Worm (Caenorhabditis elegans) whole organism, L1 larva: ENCODE data around the gene str-68.
"Not testable (repeated sequence)": the region's sequence is repeated elsewhere in the genome, so short reads cannot be mapped to it uniquely, and the experiment has no call there.

Experiments
- C04F5.9 ChIP-seq: sonication (generic microtip); optimal IDR thresholded peaks from 2 replicates; lab custom pipeline; 2016; ENCODE audit warnings: missing genetic modification characterization, missing compliant biosample characterization
- Y116A8C.19 ChIP-seq: sonication (generic microtip); optimal IDR thresholded peaks from 2 replicates; lab custom pipeline; 2016; ENCODE audit warnings: missing compliant biosample characterization, missing genetic modification characterization, borderline replicate concordance
- aha-1 ChIP-seq: fragments of 150-350 bp; optimal IDR thresholded peaks from 2 replicates; lab custom pipeline; 2014; ENCODE audit warnings: missing biosample characterization, missing genetic modification characterization
- blmp-1 ChIP-seq: fragments of 150-350 bp; optimal IDR thresholded peaks from 2 replicates; lab custom pipeline; 2014; ENCODE audit warnings: missing biosample characterization, missing genetic modification characterization
- ceh-63 ChIP-seq: fragments of 200-800 bp; sonication (Bioruptor generic); optimal IDR thresholded peaks from 2 replicates; lab custom pipeline; 2018; ENCODE audit warnings: mild to moderate bottlenecking, missing genetic modification characterization, missing compliant biosample characterization
- ceh-8 ChIP-seq: fragments of 200-800 bp; sonication (Bioruptor generic); optimal IDR thresholded peaks from 2 replicates; lab custom pipeline; 2018; ENCODE audit warnings: mild to moderate bottlenecking, missing genetic modification characterization, moderate library complexity, missing compliant biosample characterization
- ceh-88 ChIP-seq: fragments of 200-800 bp; sonication (Bioruptor generic); IDR thresholded peaks from 2 replicates; pipeline ENCODE4 v1.3.6; 2022; ENCODE audit warnings: missing genetic modification characterization, missing compliant biosample characterization
- dsc-1 ChIP-seq: sonication (generic microtip); optimal IDR thresholded peaks from 2 replicates; lab custom pipeline; 2016; ENCODE audit warnings: mild to moderate bottlenecking, missing genetic modification characterization, missing compliant biosample characterization
- efl-1 ChIP-seq, 4 experiments: fragments of 150-350 bp; optimal IDR thresholded peaks in 3 of 4; peaks in 1 of 4; 1 replicate in 1 of 4; 2 replicates in 3 of 4; lab custom pipeline; 2014; ENCODE audit warnings: missing biosample characterization in 2 of 4, missing genetic modification characterization in 2 of 4, missing genetic modification reagents in 2 of 4
- efl-3 ChIP-seq: fragments of 200-800 bp; sonication (Bioruptor generic); optimal IDR thresholded peaks from 2 replicates; lab custom pipeline; 2018; ENCODE audit warnings: mild to moderate bottlenecking, missing genetic modification characterization, missing compliant biosample characterization
- egl-13 ChIP-seq: sonication (generic microtip); optimal IDR thresholded peaks from 2 replicates; lab custom pipeline; 2016; ENCODE audit warnings: missing genotype, missing genetic modification reagents, missing genetic modification characterization, missing compliant biosample characterization
- ets-5 ChIP-seq: fragments of 200-800 bp; sonication (Bioruptor generic); IDR thresholded peaks from 2 replicates; pipeline ENCODE4 v1.3.6; 2022; ENCODE audit warnings: missing genetic modification characterization, missing compliant biosample characterization
- fkh-10 ChIP-seq: sonication (generic microtip); optimal IDR thresholded peaks from 2 replicates; lab custom pipeline; 2017; ENCODE audit warnings: missing biosample characterization, missing genetic modification reagents, missing genetic modification characterization
- fkh-4 ChIP-seq: sonication (generic microtip); optimal IDR thresholded peaks from 2 replicates; lab custom pipeline; 2016; ENCODE audit warnings: missing compliant biosample characterization, missing genetic modification characterization, borderline replicate concordance
- fkh-8 ChIP-seq: sonication (generic microtip); optimal IDR thresholded peaks from 2 replicates; lab custom pipeline; 2016; ENCODE audit warnings: mild to moderate bottlenecking, missing genetic modification characterization, missing compliant biosample characterization
- grh-1 ChIP-seq: fragments of 200-800 bp; sonication (Bioruptor generic); IDR thresholded peaks from 2 replicates; pipeline ENCODE4 v1.3.6; 2022; ENCODE audit warnings: missing genetic modification reagents, missing genetic modification characterization, missing compliant biosample characterization
- hpl-2 ChIP-seq: fragments of 150-350 bp; optimal IDR thresholded peaks from 2 replicates; lab custom pipeline; 2014; ENCODE audit warnings: missing biosample characterization, missing genetic modification reagents, missing genetic modification characterization
- irx-1 ChIP-seq: sonication (generic microtip); optimal IDR thresholded peaks from 2 replicates; lab custom pipeline; 2016; ENCODE audit warnings: missing genetic modification characterization, missing compliant biosample characterization
- lir-3 ChIP-seq: sonication (generic microtip); optimal IDR thresholded peaks from 2 replicates; lab custom pipeline; 2016; ENCODE audit warnings: mild to moderate bottlenecking, missing genetic modification characterization, moderate library complexity, missing compliant biosample characterization; ENCODE audit not compliant: poor library complexity
- mab-9 ChIP-seq: fragments of 200-800 bp; sonication (Bioruptor generic); IDR thresholded peaks from 2 replicates; pipeline ENCODE4 v1.3.6; 2022; ENCODE audit warnings: missing genetic modification reagents, missing genetic modification characterization, missing compliant biosample characterization
- mep-1 ChIP-seq: fragments of 150-350 bp; optimal IDR thresholded peaks from 2 replicates; lab custom pipeline; 2014; ENCODE audit warnings: missing biosample characterization, missing genetic modification characterization
- nhr-11 ChIP-seq: fragments of 150-350 bp; optimal IDR thresholded peaks from 2 replicates; lab custom pipeline; 2014; ENCODE audit warnings: missing biosample characterization, missing genetic modification characterization
- nhr-237 ChIP-seq: fragments of 150-350 bp; optimal IDR thresholded peaks from 2 replicates; lab custom pipeline; 2014; ENCODE audit warnings: missing biosample characterization, missing genetic modification characterization
- nhr-71 ChIP-seq: sonication (generic microtip); optimal IDR thresholded peaks from 2 replicates; lab custom pipeline; 2016; ENCODE audit warnings: mild to moderate bottlenecking, missing genetic modification characterization, moderate library complexity, missing compliant biosample characterization
- nhr-76 ChIP-seq: sonication (generic microtip); optimal IDR thresholded peaks from 2 replicates; lab custom pipeline; 2017; ENCODE audit warnings: missing biosample characterization, missing genetic modification characterization
- pax-3 ChIP-seq: fragments of 200-800 bp; sonication (Bioruptor generic); optimal IDR thresholded peaks from 2 replicates; lab custom pipeline; 2018; ENCODE audit warnings: mild to moderate bottlenecking, missing genetic modification characterization, moderate library complexity, missing compliant biosample characterization
- rnt-1 ChIP-seq: sonication (generic microtip); optimal IDR thresholded peaks from 2 replicates; lab custom pipeline; 2016; ENCODE audit warnings: mild to moderate bottlenecking, missing genetic modification characterization, moderate library complexity, missing compliant biosample characterization
- skn-1 ChIP-seq: fragments of 150-350 bp; optimal IDR thresholded peaks from 2 replicates; lab custom pipeline; 2014; ENCODE audit warnings: missing biosample characterization, missing genetic modification characterization
- snpc-4 ChIP-seq: fragments of 150-350 bp; optimal IDR thresholded peaks from 2 replicates; lab custom pipeline; 2014; ENCODE audit warnings: missing biosample characterization, missing genetic modification characterization
- sox-4 ChIP-seq: sonication (generic microtip); optimal IDR thresholded peaks from 2 replicates; lab custom pipeline; 2016; ENCODE audit warnings: missing genetic modification characterization, missing compliant biosample characterization
- sptf-1 ChIP-seq: fragments of 150-350 bp; optimal IDR thresholded peaks from 2 replicates; lab custom pipeline; 2014; ENCODE audit warnings: missing biosample characterization, missing genetic modification characterization
- sup-37 ChIP-seq: fragments of 200-800 bp; sonication (Bioruptor generic); optimal IDR thresholded peaks from 2 replicates; lab custom pipeline; 2018; ENCODE audit warnings: mild to moderate bottlenecking, missing genetic modification characterization, missing compliant biosample characterization
- unc-62 ChIP-seq: fragments of 150-350 bp; optimal IDR thresholded peaks from 2 replicates; lab custom pipeline; 2014; ENCODE audit warnings: missing biosample characterization, missing genetic modification reagents, missing genetic modification characterization
- unc-86 ChIP-seq: sonication (generic microtip); optimal IDR thresholded peaks from 2 replicates; lab custom pipeline; 2016; ENCODE audit warnings: missing genetic modification characterization, missing compliant biosample characterization
- vab-15 ChIP-seq: sonication (generic microtip); optimal IDR thresholded peaks from 2 replicates; lab custom pipeline; 2017; ENCODE audit warnings: missing genotype, mild to moderate bottlenecking, missing genetic modification characterization, missing compliant biosample characterization
- zag-1 ChIP-seq: fragments of 150-350 bp; optimal IDR thresholded peaks from 2 replicates; lab custom pipeline; 2014; ENCODE audit warnings: missing biosample characterization, missing genetic modification characterization
- ztf-4 ChIP-seq: fragments of 150-350 bp; optimal IDR thresholded peaks from 2 replicates; lab custom pipeline; 2014; ENCODE audit warnings: missing biosample characterization, missing genetic modification characterization

The str-68 gene

DNA sequence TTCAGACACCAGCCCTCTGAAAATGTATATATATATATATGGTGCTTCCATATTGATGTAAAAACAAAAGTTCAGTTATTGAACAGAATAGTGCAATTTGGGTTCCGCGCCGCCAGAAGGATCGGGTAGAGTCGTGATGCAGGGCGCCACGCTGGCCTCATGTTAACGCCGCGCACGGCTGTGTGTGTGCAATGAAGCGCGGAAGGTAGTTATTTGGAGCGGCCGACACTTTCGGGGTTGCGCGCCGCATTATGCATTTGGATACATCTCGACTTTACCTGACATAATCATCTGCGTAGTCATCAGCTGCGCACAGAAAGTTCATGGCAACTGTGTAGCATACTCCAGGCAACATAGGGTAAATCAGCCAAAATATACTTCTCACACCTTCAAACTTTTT is 565 bp downstream of the str-68 start:
- TF ChIP-seq ceh-88 (GFP tag; lab: Robert Waterston, UW) = no peak
- no peak for TF ChIP-seq irx-1 (tag; lab: Kevin White, UChicago)
- TF ChIP-seq snpc-4 = peak; percentile 25
- TF ChIP-seq egl-13 = no peak
- TF ChIP-seq ceh-8 (GFP tag; lab: Kevin White, UChicago) = no peak
- TF ChIP-seq, all 84 proteins: peak for 1

DNA sequence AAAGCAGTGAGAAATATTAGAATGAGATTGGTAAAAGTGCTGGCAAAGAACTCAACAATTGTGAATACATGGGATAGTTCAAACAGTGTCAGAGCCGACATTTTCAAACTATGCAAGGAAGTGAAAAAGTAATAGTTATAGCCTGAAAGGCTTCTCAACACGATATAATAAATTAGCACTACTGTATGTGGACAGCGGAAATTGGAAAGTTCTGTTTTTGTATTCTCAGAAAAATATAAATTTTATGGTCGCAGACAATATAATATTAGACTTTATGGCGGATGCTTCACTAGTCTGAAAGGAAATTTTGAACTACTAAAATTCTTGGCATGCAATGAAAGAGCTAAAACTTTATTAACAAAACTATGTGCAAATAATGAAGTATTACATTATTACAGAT is 1.5 kb downstream of the str-68 start, which contains the start of gene str-69:
TSS of gene str-69 (minus strand) at position 101 of the 400 bp plus-strand sequence.
- TF ChIP-seq unc-86 (no peak), mep-1 (tag; lab: Kevin White, UChicago) (no peak), sup-37 (no peak), sptf-1 (tag; lab: Kevin White, UChicago) (no peak), unc-62 (GFP tag; lab: Kevin White, UChicago) (no peak), mab-9 (no peak), fkh-8 (tag; lab: Kevin White, UChicago) (no peak), sox-4 (tag; lab: Kevin White, UChicago) (no peak), hpl-2 (GFP tag; lab: Kevin White, UChicago) (no peak), ets-5 (GFP tag; lab: Robert Waterston, UW) (no peak), efl-1 (optimal IDR thresholded peaks at IDR 0.05; lab: Kevin White, UChicago) (no peak), efl-1 (GFP tag; optimal IDR thresholded peaks at IDR 0.05 in 1 of 2; lab: Kevin White, UChicago) (no peak), vab-15 (tag; lab: Kevin White, UChicago) (no peak), efl-3 (GFP tag; lab: Kevin White, UChicago) (no peak), Y116A8C.19 (tag; lab: Kevin White, UChicago) (no peak), fkh-10 (GFP tag; lab: Kevin White, UChicago) (no peak), aha-1 (tag; lab: Kevin White, UChicago) (no peak), nhr-76 (no peak), C04F5.9 (tag; lab: Kevin White, UChicago) (no peak), nhr-237 (tag; lab: Kevin White, UChicago) (no peak), dsc-1 (tag; lab: Kevin White, UChicago) (no peak)

DNA sequence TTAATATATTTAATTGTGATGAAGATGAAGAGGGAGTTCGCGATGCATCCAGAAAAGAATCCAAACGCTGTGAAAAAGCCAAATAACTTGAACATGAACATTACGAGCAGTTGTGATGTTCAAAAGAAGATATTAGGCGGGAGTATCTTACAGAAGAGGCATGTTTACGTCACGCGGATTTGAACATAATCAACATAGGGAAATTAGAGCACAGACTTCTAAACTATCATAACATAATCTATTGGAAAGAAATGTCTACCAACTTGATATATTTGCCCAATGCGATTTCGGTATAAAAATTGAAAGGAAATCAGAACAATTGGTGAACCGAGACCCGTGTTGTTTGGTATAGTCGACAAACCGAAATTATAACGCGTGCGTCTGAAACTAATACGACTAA is 3.2 kb downstream of the str-68 start, which contains the start of gene str-66:
TSS of gene str-66 (minus strand) at position 101 of the 400 bp plus-strand sequence.
- TF ChIP-seq zag-1 (tag; lab: Kevin White, UChicago) (no peak), rnt-1 (tag; lab: Kevin White, UChicago) (no peak), ztf-4 (tag; lab: Kevin White, UChicago) (no peak), grh-1 (GFP tag; lab: Robert Waterston, UW) (no peak), C04F5.9 (tag; lab: Kevin White, UChicago) (no peak), fkh-8 (tag; lab: Kevin White, UChicago) (no peak), ceh-63 (GFP tag; lab: Kevin White, UChicago) (no peak), skn-1 (tag; lab: Kevin White, UChicago) (no peak), mab-9 (no peak), pax-3 (tag; lab: Kevin White, UChicago) (no peak), irx-1 (tag; lab: Kevin White, UChicago) (no peak), lir-3 (no peak), nhr-11 (tag; lab: Kevin White, UChicago) (no peak), efl-3 (GFP tag; lab: Kevin White, UChicago) (no peak)
- TF ChIP-seq, all 84 proteins: peak for 0

DNA sequence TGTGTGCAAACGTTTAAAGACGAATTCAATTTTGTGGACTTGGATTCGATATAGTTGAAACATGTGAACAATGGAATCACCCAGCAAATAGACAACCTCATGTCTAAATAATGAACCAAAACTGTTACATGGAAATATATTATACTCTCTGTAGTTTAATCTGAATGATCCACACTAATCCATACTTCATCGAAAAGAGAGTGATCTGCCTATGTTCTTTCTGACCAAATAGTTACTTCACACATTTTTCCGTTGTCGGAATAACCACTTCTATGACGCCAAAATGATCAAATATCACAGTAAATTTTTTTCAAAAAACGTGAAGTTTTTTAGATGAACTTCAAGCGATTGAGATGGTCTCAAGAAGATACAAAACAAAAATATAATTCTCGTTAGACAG is 5.3 kb downstream of the str-68 start, which contains the start of gene Y73C8C.4:
TSS of gene Y73C8C.4 (minus strand) at position 101 of the 400 bp plus-strand sequence.
- TF ChIP-seq blmp-1, nhr-71, fkh-4 (tag; lab: Kevin White, UChicago): not testable (repeated sequence)
